Worm (Caenorhabditis elegans): ENCODE data around the gene grd-5.

DNA sequence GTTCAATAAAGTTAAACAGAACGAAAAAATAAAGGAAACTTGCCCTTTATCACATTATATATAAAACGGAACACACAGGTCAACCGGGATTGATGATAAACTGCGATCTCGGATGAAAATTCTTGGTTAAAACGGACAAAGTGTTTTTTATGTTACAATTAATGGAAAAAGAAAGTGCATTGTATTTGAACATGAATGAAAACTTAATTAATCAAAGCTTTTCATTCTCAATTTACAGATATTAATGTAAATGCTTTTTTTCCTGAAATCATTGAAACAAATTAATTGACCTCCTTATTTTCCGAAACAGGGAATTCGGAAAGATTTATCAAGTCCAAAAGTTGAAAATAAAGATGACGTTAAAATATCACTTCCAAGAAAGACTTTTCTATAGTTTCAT lies 17.4 kb upstream of the grd-5 start, which contains the start of gene F41E6.8:
- TF ChIP-seq pha-4 (tag; optimal IDR thresholded peaks at IDR 0.05) = no peak
- no peak for TF ChIP-seq Y53G8AR.9 (GFP tag; conservative IDR thresholded peaks at IDR 0.05)
- TF ChIP-seq ztf-3 (GFP tag; optimal IDR thresholded peaks at IDR 0.05) = no peak
- no peak for TF ChIP-seq snpc-4 (GFP tag; optimal IDR thresholded peaks at IDR 0.05)
- no peak for TF ChIP-seq snpc-4 (tag; optimal IDR thresholded peaks at IDR 0.05)
- TF ChIP-seq lin-54 (GFP tag; optimal IDR thresholded peaks at IDR 0.05) = no peak
- TF ChIP-seq K11D2.4 (GFP tag; IDR thresholded peaks at IDR 0.05) = no peak
- no peak for TF ChIP-seq atf-7 (tag; optimal IDR thresholded peaks at IDR 0.05)
- no peak for TF ChIP-seq efl-1 (GFP tag; optimal IDR thresholded peaks at IDR 0.05)
- no peak for TF ChIP-seq tbx-9 (tag; optimal IDR thresholded peaks at IDR 0.05; ENCODE audit: borderline replicate concordance)
- no peak for TF ChIP-seq dpl-1 (GFP tag; optimal IDR thresholded peaks at IDR 0.05)
- TF ChIP-seq unc-130 (GFP tag; optimal IDR thresholded peaks at IDR 0.05) = no peak
- TF ChIP-seq madf-8 (GFP tag; conservative IDR thresholded peaks at IDR 0.05) = no peak
- TF ChIP-seq lin-26 (GFP tag; IDR thresholded peaks at IDR 0.05) = no peak
- TF ChIP-seq zim-3 (tag; optimal IDR thresholded peaks at IDR 0.05) = no peak
